Worm (Caenorhabditis elegans) whole organism, L4 larva: ENCODE results near the gene fzr-1.

Experiments
- F10B5.3 ChIP-seq: sonication (generic microtip); optimal IDR thresholded peaks from 2 replicates; lab custom pipeline; 2016; ENCODE audit warnings: mild to moderate bottlenecking, missing genetic modification characterization, missing compliant biosample characterization
- F49E8.2 ChIP-seq: sonication (generic microtip); optimal IDR thresholded peaks from 2 replicates; lab custom pipeline; 2016; ENCODE audit warnings: missing compliant biosample characterization, mild to moderate bottlenecking, missing genetic modification characterization, borderline replicate concordance
- T20F7.1 ChIP-seq: fragments of 200-800 bp; sonication (Bioruptor generic); optimal IDR thresholded peaks from 2 replicates; lab custom pipeline; 2018; ENCODE audit warnings: mild to moderate bottlenecking, missing genetic modification characterization, missing compliant biosample characterization
- T26A8.4 ChIP-seq: fragments of 200-800 bp; sonication (Bioruptor generic); IDR thresholded peaks from 2 replicates; pipeline ENCODE4 v1.3.6; 2022; ENCODE audit warnings: missing genetic modification characterization, missing compliant biosample characterization
- Y105C5A.15 ChIP-seq: fragments of 200-800 bp; sonication (Bioruptor generic); IDR thresholded peaks from 2 replicates; pipeline ENCODE4 v1.3.6; 2022; ENCODE audit warnings: missing genetic modification characterization, missing compliant biosample characterization
- aly-2 ChIP-seq: sonication (generic microtip); optimal IDR thresholded peaks from 2 replicates; lab custom pipeline; 2018; ENCODE audit warnings: missing biosample characterization, missing genetic modification characterization
- ceh-20 ChIP-seq: fragments of 200-800 bp; sonication (Bioruptor generic); IDR thresholded peaks from 2 replicates; pipeline ENCODE4 v1.3.6; 2022; ENCODE audit warnings: missing genetic modification reagents, missing genetic modification characterization, missing compliant biosample characterization
- ceh-32 ChIP-seq: sonication (generic microtip); optimal IDR thresholded peaks from 2 replicates; lab custom pipeline; 2016; ENCODE audit warnings: mild to moderate bottlenecking, missing genetic modification characterization, missing compliant biosample characterization; ENCODE audit not compliant: poor library complexity
- ceh-44 ChIP-seq: fragments of 200-800 bp; sonication (Bioruptor generic); IDR thresholded peaks from 2 replicates; pipeline ENCODE4 v1.3.6; 2022; ENCODE audit warnings: missing genetic modification reagents, missing genetic modification characterization, missing compliant biosample characterization
- ces-1 ChIP-seq: fragments of 150-350 bp; sonication (generic microtip); optimal IDR thresholded peaks from 4 replicates; lab custom pipeline; 2014; ENCODE audit warnings: missing biosample characterization, missing genetic modification reagents, missing genetic modification characterization
- daf-12 ChIP-seq: fragments of 150-350 bp; optimal IDR thresholded peaks from 2 replicates; lab custom pipeline; 2014; ENCODE audit warnings: missing biosample characterization, missing genetic modification reagents, missing genetic modification characterization
- daf-19 ChIP-seq: fragments of 200-800 bp; sonication (Bioruptor generic); conservative IDR thresholded peaks from 2 replicates; pipeline ENCODE4 v1.3.6; 2022; ENCODE audit warnings: missing genetic modification characterization, missing compliant biosample characterization
- dve-1 ChIP-seq: sonication (generic microtip); optimal IDR thresholded peaks from 2 replicates; lab custom pipeline; 2017; ENCODE audit warnings: antibody characterized with exemption, mild to moderate bottlenecking, missing genetic modification characterization, missing compliant biosample characterization; ENCODE audit not compliant: insufficient read depth
- egl-27 ChIP-seq: sonication (generic microtip); optimal IDR thresholded peaks from 3 replicates; lab custom pipeline; 2017; ENCODE audit warnings: missing biosample characterization, missing genetic modification reagents, missing genetic modification characterization
- egl-43 ChIP-seq: fragments of 200-800 bp; sonication (Bioruptor generic); IDR thresholded peaks from 2 replicates; pipeline ENCODE4 v1.3.6; 2022; ENCODE audit warnings: missing genetic modification reagents, missing genetic modification characterization, missing compliant biosample characterization
- gei-8 ChIP-seq: fragments of 200-800 bp; sonication (Bioruptor generic); optimal IDR thresholded peaks from 2 replicates; lab custom pipeline; 2018; ENCODE audit warnings: mild to moderate bottlenecking, missing genetic modification characterization, missing compliant biosample characterization
- hlh-11 ChIP-seq: fragments of 200-800 bp; sonication (Bioruptor generic); optimal IDR thresholded peaks from 2 replicates; lab custom pipeline; 2018; ENCODE audit warnings: mild to moderate bottlenecking, missing genetic modification characterization, missing compliant biosample characterization
- hlh-30 ChIP-seq: sonication (generic microtip); optimal IDR thresholded peaks from 2 replicates; lab custom pipeline; 2017; ENCODE audit warnings: antibody characterized with exemption, mild to moderate bottlenecking, missing genetic modification characterization, missing compliant biosample characterization; ENCODE audit not compliant: insufficient read depth
- hmg-1.1 ChIP-seq: fragments of 200-800 bp; sonication (Bioruptor generic); IDR thresholded peaks from 2 replicates; pipeline ENCODE4 v1.3.6; 2022; ENCODE audit warnings: missing genetic modification reagents, missing genetic modification characterization, missing compliant biosample characterization
- jun-1 ChIP-seq: fragments of 150-350 bp; optimal IDR thresholded peaks from 2 replicates; lab custom pipeline; 2014; ENCODE audit warnings: missing biosample characterization, missing genetic modification reagents, missing genetic modification characterization
- lin-13 ChIP-seq: fragments of 150-350 bp; optimal IDR thresholded peaks from 2 replicates; lab custom pipeline; 2014; ENCODE audit warnings: missing biosample characterization, missing genetic modification reagents, missing genetic modification characterization
- lin-39 ChIP-seq: fragments of 150-350 bp; optimal IDR thresholded peaks from 2 replicates; lab custom pipeline; 2014; ENCODE audit warnings: missing biosample characterization, missing genetic modification reagents, missing genetic modification characterization
- lsy-2 ChIP-seq, 2 experiments: fragments of 150-350 bp in 1 of 2; sonication (generic microtip) in 1 of 2; optimal IDR thresholded peaks; 2 replicates each; lab custom pipeline; 2014 to 2017; ENCODE audit warnings: missing biosample characterization in 2 of 2, missing genetic modification characterization in 2 of 2
- madf-9 ChIP-seq: fragments of 200-800 bp; sonication (Bioruptor generic); conservative IDR thresholded peaks from 2 replicates; pipeline ENCODE4 v1.3.6; 2022; ENCODE audit warnings: missing genetic modification reagents, missing genetic modification characterization, missing compliant biosample characterization
- nhr-10 ChIP-seq: fragments of 150-350 bp; optimal IDR thresholded peaks from 2 replicates; lab custom pipeline; 2014; ENCODE audit warnings: missing biosample characterization, missing genetic modification characterization
- nhr-102 ChIP-seq: sonication (generic microtip); optimal IDR thresholded peaks from 2 replicates; lab custom pipeline; 2016; ENCODE audit warnings: mild to moderate bottlenecking, missing genetic modification characterization, moderate library complexity, missing compliant biosample characterization
- nhr-11 ChIP-seq: fragments of 150-350 bp; optimal IDR thresholded peaks from 2 replicates; lab custom pipeline; 2014; ENCODE audit warnings: missing biosample characterization, missing genetic modification characterization
- nhr-237 ChIP-seq: sonication (generic microtip); optimal IDR thresholded peaks from 2 replicates; lab custom pipeline; 2017; ENCODE audit warnings: missing biosample characterization, missing genetic modification characterization
- nhr-42 ChIP-seq: fragments of 200-800 bp; sonication (Bioruptor generic); IDR thresholded peaks from 2 replicates; pipeline ENCODE4 v1.3.6; 2022; ENCODE audit warnings: missing genetic modification characterization, missing compliant biosample characterization
- nhr-48 ChIP-seq: sonication (generic microtip); optimal IDR thresholded peaks from 2 replicates; lab custom pipeline; 2016; ENCODE audit warnings: mild to moderate bottlenecking, missing genetic modification characterization, missing compliant biosample characterization
- nhr-6 ChIP-seq: fragments of 150-350 bp; optimal IDR thresholded peaks from 2 replicates; lab custom pipeline; 2014; ENCODE audit warnings: missing biosample characterization, missing genetic modification characterization
- nhr-76 ChIP-seq: fragments of 150-350 bp; optimal IDR thresholded peaks from 2 replicates; lab custom pipeline; 2014; ENCODE audit warnings: missing biosample characterization, missing genetic modification characterization
- nhr-77 ChIP-seq: fragments of 150-350 bp; optimal IDR thresholded peaks from 2 replicates; lab custom pipeline; 2014; ENCODE audit warnings: missing biosample characterization, missing genetic modification characterization
- pha-4 ChIP-seq, 2 experiments: fragments of 150-350 bp in 1 of 2; fragments of 200-800 bp in 1 of 2; sonication (Bioruptor generic) in 1 of 2; IDR thresholded peaks in 1 of 2; optimal IDR thresholded peaks in 1 of 2; 2 replicates each; pipeline versions ENCODE4 v1.3.6 to Lab custom; 2014 to 2022; ENCODE audit warnings: missing genetic modification characterization in 2 of 2, missing genetic modification reagents in 2 of 2, missing biosample characterization in 1 of 2, missing compliant biosample characterization in 1 of 2
- php-3 ChIP-seq: fragments of 200-800 bp; sonication (Bioruptor generic); IDR thresholded peaks from 2 replicates; pipeline ENCODE4 v1.3.6; 2022; ENCODE audit warnings: missing genetic modification reagents, missing genetic modification characterization, missing compliant biosample characterization
- pqm-1 ChIP-seq: sonication (generic microtip); optimal IDR thresholded peaks from 2 replicates; lab custom pipeline; 2017; ENCODE audit warnings: missing biosample characterization, missing genetic modification characterization
- rbr-2 ChIP-seq: sonication (generic microtip); optimal IDR thresholded peaks from 2 replicates; lab custom pipeline; 2016; ENCODE audit warnings: missing genotype, missing genetic modification characterization, missing compliant biosample characterization
- saeg-2 ChIP-seq: fragments of 200-800 bp; sonication (Bioruptor generic); IDR thresholded peaks from 2 replicates; pipeline ENCODE4 v1.3.6; 2022; ENCODE audit warnings: missing genetic modification reagents, missing genetic modification characterization, missing compliant biosample characterization
- snpc-1.2 ChIP-seq: fragments of 200-800 bp; sonication (Bioruptor generic); IDR thresholded peaks from 2 replicates; pipeline ENCODE4 v1.3.6; 2022; ENCODE audit warnings: missing genetic modification reagents, missing genetic modification characterization, missing compliant biosample characterization
- snpc-4 ChIP-seq: fragments of 150-350 bp; optimal IDR thresholded peaks from 2 replicates; lab custom pipeline; 2014; ENCODE audit warnings: missing biosample characterization, missing genetic modification characterization
- tag-97 ChIP-seq: fragments of 200-800 bp; sonication (Bioruptor generic); IDR thresholded peaks from 2 replicates; pipeline ENCODE4 v1.3.6; 2022; ENCODE audit warnings: missing genetic modification characterization, missing compliant biosample characterization
- unc-130 ChIP-seq: sonication (generic microtip); optimal IDR thresholded peaks from 2 replicates; lab custom pipeline; 2016; ENCODE audit warnings: missing genetic modification reagents, missing genetic modification characterization, missing compliant biosample characterization
- unc-39 ChIP-seq: sonication (generic microtip); optimal IDR thresholded peaks from 2 replicates; lab custom pipeline; 2017; ENCODE audit warnings: missing biosample characterization, missing genetic modification characterization
- unc-62 ChIP-seq, 3 experiments: fragments of 150-350 bp in 1 of 3; sonication (generic microtip); optimal IDR thresholded peaks in 2 of 3; peaks in 1 of 3; 1 replicate in 1 of 3; 2 replicates in 2 of 3; lab custom pipeline; 2014 to 2017; ENCODE audit warnings: missing biosample characterization in 3 of 3, missing genetic modification characterization in 3 of 3, missing genetic modification reagents in 3 of 3, missing genotype in 1 of 3
- ztf-11 ChIP-seq: fragments of 150-350 bp; optimal IDR thresholded peaks from 2 replicates; lab custom pipeline; 2014; ENCODE audit warnings: missing biosample characterization, missing genetic modification characterization
- ztf-7 ChIP-seq: fragments of 150-350 bp; optimal IDR thresholded peaks from 2 replicates; lab custom pipeline; 2014; ENCODE audit warnings: missing biosample characterization, missing genetic modification characterization

The fzr-1 gene

ce11 chrII:9646928-9647838 lies 2.9 kb upstream of the fzr-1 start, which contains the start of gene sqv-8 (continued):
- TF ChIP-seq hlh-30 (tag; lab: Kevin White, UChicago) (peak; percentile 92), T20F7.1 (peak; percentile 7)

ce11 chrII:9646122-9646555 lies 1.9 kb upstream of the fzr-1 start:
- no peak for TF ChIP-seq aly-2 (tag; lab: Kevin White, UChicago)
- TF ChIP-seq F10B5.3 (tag; lab: Kevin White, UChicago) = peak; percentile 23
- no peak for TF ChIP-seq nhr-10
- no peak for TF ChIP-seq lin-39 (tag; lab: Kevin White, UChicago)
- TF ChIP-seq ceh-32 (tag; lab: Kevin White, UChicago) = no peak
- TF ChIP-seq snpc-1.2 = no peak
- no peak for TF ChIP-seq F49E8.2
- no peak for TF ChIP-seq ces-1 (GFP tag; lab: Kevin White, UChicago)
- no peak for TF ChIP-seq madf-9 (GFP tag; lab: Robert Waterston, UW)
- no peak for TF ChIP-seq snpc-4 (tag; lab: Kevin White, UChicago)
- no peak for TF ChIP-seq nhr-76 (tag; lab: Kevin White, UChicago)
- TF ChIP-seq nhr-237 = no peak
- TF ChIP-seq ztf-11 (tag; lab: Kevin White, UChicago) = no peak
- TF ChIP-seq ceh-20 (GFP tag; lab: Robert Waterston, UW) = no peak; the same call in 1 of the 2 replicates
- no peak for TF ChIP-seq daf-12 (tag; lab: Kevin White, UChicago)
- TF ChIP-seq tag-97 (GFP tag; lab: Robert Waterston, UW) = no peak
- peak; percentile 83 for TF ChIP-seq hmg-1.1 (GFP tag; lab: Robert Waterston, UW)
- TF ChIP-seq unc-62 (GFP tag; optimal IDR thresholded peaks at IDR 0.05 in 1 of 2; lab: Kevin White, UChicago) = peak in 1 of 2 experiments; percentile 99
- no peak for TF ChIP-seq unc-62 (tag; optimal IDR thresholded peaks at IDR 0.05; lab: Kevin White, UChicago)
- peak; percentile 2 for TF ChIP-seq ztf-7 (tag; lab: Kevin White, UChicago)
- TF ChIP-seq hlh-11 (tag; lab: Kevin White, UChicago) = peak; percentile 93
- peak; percentile 87 for TF ChIP-seq hlh-30 (tag; lab: Kevin White, UChicago)
- TF ChIP-seq nhr-77 (tag; lab: Kevin White, UChicago) = peak; percentile 28
- peak; percentile 62 for TF ChIP-seq egl-43 (GFP tag; lab: Robert Waterston, UW)
- peak; percentile 94 for TF ChIP-seq nhr-11
- no peak for TF ChIP-seq jun-1 (tag; lab: Kevin White, UChicago)
- TF ChIP-seq dve-1 (tag; lab: Kevin White, UChicago) = peak; percentile 67
- TF ChIP-seq T26A8.4 = no peak; the same call in 1 of the 2 replicates
- peak; percentile 77 for TF ChIP-seq rbr-2
- TF ChIP-seq saeg-2 = 0 out of 2 replicates have a peak, but pooled peaks have one; percentile 44
- TF ChIP-seq Y105C5A.15 (GFP tag; lab: Robert Waterston, UW) = no peak
- TF ChIP-seq unc-130 (GFP tag; lab: Kevin White, UChicago) = no peak
- TF ChIP-seq nhr-6 = peak; percentile 45
- TF ChIP-seq nhr-42 (GFP tag; lab: Robert Waterston, UW) = no peak
- TF ChIP-seq php-3 = no peak
- TF ChIP-seq daf-19 (GFP tag; lab: Robert Waterston, UW) = no peak
- peak; percentile 62 to 70 for TF ChIP-seq lsy-2 (tag; optimal IDR thresholded peaks at IDR 0.05; lab: Kevin White, UChicago)
- no peak for TF ChIP-seq unc-39
- TF ChIP-seq egl-27 = no peak
- no peak for TF ChIP-seq lin-13 (GFP tag; lab: Kevin White, UChicago)
- TF ChIP-seq pha-4 (GFP tag; IDR thresholded peaks at IDR 0.05; lab: Robert Waterston, UW) = no peak
- no peak for TF ChIP-seq pha-4 (tag; optimal IDR thresholded peaks at IDR 0.05; lab: Kevin White, UChicago)
- TF ChIP-seq pqm-1 (tag; lab: Kevin White, UChicago) = no peak
- no peak for TF ChIP-seq gei-8
- TF ChIP-seq ceh-44 = no peak
- TF ChIP-seq nhr-102 (tag; lab: Kevin White, UChicago) = no peak
- TF ChIP-seq nhr-48 (tag; lab: Kevin White, UChicago) = peak; percentile 36
